Fruit fly (Drosophila melanogaster): ENCODE measurements around the gene Aos1.

Gene Aos1

DNA sequence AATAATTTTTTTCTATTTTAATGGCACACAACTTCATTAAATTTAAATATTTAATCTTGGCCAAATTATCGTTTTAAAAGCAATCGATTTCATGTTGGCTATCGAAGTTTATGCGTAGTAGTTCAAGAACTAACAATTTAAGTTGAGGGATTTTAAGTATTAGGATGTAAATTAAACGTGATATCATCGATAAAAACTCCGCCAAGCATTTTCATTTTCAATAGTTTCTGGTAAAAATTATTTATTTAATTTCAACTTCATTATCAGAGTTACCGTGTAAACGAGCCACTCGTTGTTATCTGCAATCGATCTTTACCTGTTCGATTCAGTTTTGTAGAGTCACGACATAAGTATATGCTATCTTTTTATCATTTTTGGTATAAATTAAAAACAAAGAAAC lies 30.7 kb downstream of the Aos1 start (continued):
- TF ChIP-seq lov (optimal IDR thresholded peaks at IDR 0.05), result no peak
- peak; percentile 98 for TF ChIP-seq lov (GFP tag; IDR thresholded peaks at IDR 0.05)
- peak; percentile 97 for TF ChIP-seq lbe (GFP tag; optimal IDR thresholded peaks at IDR 0.05)
- TF ChIP-seq Sin3A (optimal IDR thresholded peaks at IDR 0.05), result no peak
- TF ChIP-seq CG8765 (GFP tag; IDR thresholded peaks at IDR 0.05), result peak; percentile 91
- TF ChIP-seq NC2β (GFP tag; optimal IDR thresholded peaks at IDR 0.05), result peak; percentile 99
- peak; percentile 98 for TF ChIP-seq repo (GFP tag; optimal IDR thresholded peaks at IDR 0.05)
- TF ChIP-seq CG2678 (tag; optimal IDR thresholded peaks at IDR 0.05), result peak; percentile 99
- peak; percentile 99 for TF ChIP-seq Xrp1 (GFP tag; IDR thresholded peaks at IDR 0.05)
- TF ChIP-seq sug (tag; optimal IDR thresholded peaks at IDR 0.05), result peak; percentile 97
- TF ChIP-seq CG8944 (GFP tag; optimal IDR thresholded peaks at IDR 0.05), result peak; percentile 87
- peak; percentile 98 for TF ChIP-seq CrebB (tag; optimal IDR thresholded peaks at IDR 0.05)
- peak; percentile 98 for TF ChIP-seq grau (tag; optimal IDR thresholded peaks at IDR 0.05)
- peak; percentile 98 for TF ChIP-seq HHEX (GFP tag; optimal IDR thresholded peaks at IDR 0.05)
- TF ChIP-seq Med (GFP tag), result peak; percentile 99
- peak; percentile 89 for TF ChIP-seq CG14965 (GFP tag; optimal IDR thresholded peaks at IDR 0.05; ENCODE audit: borderline replicate concordance)
- TF ChIP-seq ATbp (GFP tag; optimal IDR thresholded peaks at IDR 0.05), result peak; percentile 99
- peak; percentile 86 for TF ChIP-seq Optix (GFP tag; IDR thresholded peaks at IDR 0.05)
- TF ChIP-seq Usf (GFP tag; optimal IDR thresholded peaks at IDR 0.05), result peak; percentile 93
- no peak for TF ChIP-seq yki (optimal IDR thresholded peaks at IDR 0.05)
- TF ChIP-seq Hand (GFP tag; optimal IDR thresholded peaks at IDR 0.05), result peak; percentile 92
- peak; percentile 96 for TF ChIP-seq ken (GFP tag; IDR thresholded peaks at IDR 0.05)
- peak; percentile 88 for TF ChIP-seq jumu (GFP tag; optimal IDR thresholded peaks at IDR 0.05)
- TF ChIP-seq dmrt11E (tag; optimal IDR thresholded peaks at IDR 0.05), result peak; percentile 99
- TF ChIP-seq CG3065 (GFP tag; optimal IDR thresholded peaks at IDR 0.05), result peak; percentile 89
- peak; percentile 92 for TF ChIP-seq Nf-YC (tag; optimal IDR thresholded peaks at IDR 0.05)
- peak; percentile 95 for TF ChIP-seq CG2120 (GFP tag; optimal IDR thresholded peaks at IDR 0.05)
- TF ChIP-seq Trl (optimal IDR thresholded peaks at IDR 0.05), result no peak
- peak; percentile 95 for TF ChIP-seq Trl (GFP tag; optimal IDR thresholded peaks at IDR 0.05)
- peak; percentile 89 for TF ChIP-seq CG3726 (GFP tag; IDR thresholded peaks at IDR 0.05)
- peak; percentile 86 for TF ChIP-seq Bdp1 (GFP tag; optimal IDR thresholded peaks at IDR 0.05)
- peak; percentile 84 for TF ChIP-seq tx (GFP tag; optimal IDR thresholded peaks at IDR 0.05)
- TF ChIP-seq esg (GFP tag; conservative IDR thresholded peaks at IDR 0.05), result peak; percentile 93
- peak; percentile 97 for TF ChIP-seq Hmr (GFP tag; optimal IDR thresholded peaks at IDR 0.05)
- TF ChIP-seq Fer1 (GFP tag; optimal IDR thresholded peaks at IDR 0.05), result peak; percentile 98
- TF ChIP-seq ara (GFP tag; IDR thresholded peaks at IDR 0.05), result peak; percentile 99
- TF ChIP-seq h (optimal IDR thresholded peaks at IDR 0.05), result no peak
- TF ChIP-seq Atf-2 (GFP tag; optimal IDR thresholded peaks at IDR 0.05), result peak; percentile 90
- TF ChIP-seq disco-r (GFP tag; optimal IDR thresholded peaks at IDR 0.05), result peak; percentile 86
- TF ChIP-seq CG7556 (GFP tag; optimal IDR thresholded peaks at IDR 0.05), result peak; percentile 95
- TF ChIP-seq CG31224 (GFP tag; IDR thresholded peaks at IDR 0.05), result peak; percentile 90
- peak; percentile 89 for TF ChIP-seq Nf-YB (GFP tag; optimal IDR thresholded peaks at IDR 0.05)
- TF ChIP-seq gsb-n (tag; optimal IDR thresholded peaks at IDR 0.05), result peak; percentile 98
- TF ChIP-seq CG12769 (tag; optimal IDR thresholded peaks at IDR 0.05), result peak; percentile 98
- peak; percentile 77 for TF ChIP-seq Adf1 (GFP tag; IDR thresholded peaks at IDR 0.05)
- TF ChIP-seq CG12942 (GFP tag; optimal IDR thresholded peaks at IDR 0.05), result peak; percentile 92
- TF ChIP-seq bigmax (GFP tag; optimal IDR thresholded peaks at IDR 0.05), result peak; percentile 74
- TF ChIP-seq sisA (GFP tag; IDR thresholded peaks at IDR 0.05), result peak; percentile 89
- TF ChIP-seq CG14860 (GFP tag; IDR thresholded peaks at IDR 0.05; ENCODE audit: partially characterized antibody), result no peak
- TF ChIP-seq E2f2 (GFP tag; IDR thresholded peaks at IDR 0.05), result peak; percentile 85
- peak; percentile 94 for TF ChIP-seq Dad (GFP tag; optimal IDR thresholded peaks at IDR 0.05)
- peak; percentile 90 for TF ChIP-seq CG31365 (tag; optimal IDR thresholded peaks at IDR 0.05)
- TF ChIP-seq CG10366 (GFP tag; IDR thresholded peaks at IDR 0.05), result peak; percentile 95
- TF ChIP-seq Ada2b (GFP tag; IDR thresholded peaks at IDR 0.05), result peak; percentile 99
